Fruit fly (Drosophila melanogaster) whole organism, embryonic: Measurements from ENCODE around the gene CG42488.

Source experiments
- BEAF-32 ChIP-seq: fragments of 200-800 bp; sonication (Bioruptor generic); optimal IDR thresholded peaks from 3 replicates; lab custom pipeline; 2017; ENCODE audit warnings: missing biosample characterization, missing genetic modification characterization, mild to moderate bottlenecking, moderate library complexity, missing genetic modification reagents
- CG12659 ChIP-seq: fragments of 200-800 bp; sonication (Bioruptor generic); optimal IDR thresholded peaks from 3 replicates; lab custom pipeline; 2017; ENCODE audit warnings: mild to moderate bottlenecking, missing biosample characterization, missing genetic modification reagents, missing genetic modification characterization
- CG12769 ChIP-seq: fragments of 200-800 bp; sonication (Bioruptor generic); optimal IDR thresholded peaks from 2 replicates; lab custom pipeline; 2019; ENCODE audit warnings: missing biosample characterization, mild to moderate bottlenecking, missing genetic modification characterization, moderate library complexity
- CG13287 ChIP-seq: fragments of 200-800 bp; sonication (Bioruptor generic); IDR thresholded peaks from 2 replicates; pipeline ENCODE4 v1.3.6; 2022; ENCODE audit warnings: missing biosample characterization, missing genetic modification characterization; ENCODE audit not compliant: partially characterized antibody
- CG13296 ChIP-seq: fragments of 200-800 bp; sonication (Bioruptor generic); optimal IDR thresholded peaks from 3 replicates; lab custom pipeline; 2018; ENCODE audit warnings: missing biosample characterization, mild to moderate bottlenecking, missing genetic modification characterization
- CG13624 ChIP-seq: fragments of 200-800 bp; sonication (Bioruptor generic); optimal IDR thresholded peaks from 2 replicates; lab custom pipeline; 2016; ENCODE audit warnings: missing biosample characterization, missing genetic modification characterization
- CG14014 ChIP-seq: fragments of 200-800 bp; sonication (Bioruptor generic); IDR thresholded peaks from 2 replicates; pipeline ENCODE4 v1.3.6; 2022; ENCODE audit warnings: missing biosample characterization, missing genetic modification characterization
- CG14860 ChIP-seq: fragments of 200-800 bp; sonication (Bioruptor generic); IDR thresholded peaks from 3 replicates; pipeline ENCODE4 v1.3.6; 2022; ENCODE audit warnings: missing biosample characterization, missing genetic modification characterization; ENCODE audit not compliant: partially characterized antibody
- CG15479 ChIP-seq: fragments of 200-800 bp; sonication (Bioruptor generic); optimal IDR thresholded peaks from 3 replicates; lab custom pipeline; 2019; ENCODE audit warnings: missing biosample characterization, mild to moderate bottlenecking, missing genetic modification characterization, moderate library complexity
- CG1602 ChIP-seq: fragments of 200-800 bp; sonication (Bioruptor generic); optimal IDR thresholded peaks from 3 replicates; lab custom pipeline; 2016; ENCODE audit warnings: missing biosample characterization, missing genetic modification characterization
- CG16813 ChIP-seq: fragments of 200-800 bp; sonication (Bioruptor generic); IDR thresholded peaks from 3 replicates; pipeline ENCODE4 v1.3.6; 2022; ENCODE audit warnings: missing biosample characterization, missing genetic modification characterization; ENCODE audit not compliant: partially characterized antibody
- CG2678 ChIP-seq: fragments of 200-800 bp; sonication (Bioruptor generic); optimal IDR thresholded peaks from 3 replicates; lab custom pipeline; 2019; ENCODE audit warnings: missing biosample characterization, mild to moderate bottlenecking, missing genetic modification characterization, moderate library complexity
- CG33213 ChIP-seq: fragments of 200-800 bp; sonication (Bioruptor generic); optimal IDR thresholded peaks from 3 replicates; lab custom pipeline; 2016; ENCODE audit warnings: missing biosample characterization, missing genetic modification characterization
- CG4328 ChIP-seq: fragments of 200-800 bp; sonication (Bioruptor generic); optimal IDR thresholded peaks from 3 replicates; lab custom pipeline; 2017; ENCODE audit warnings: missing biosample characterization, missing genetic modification reagents, missing genetic modification characterization
- CG4854 ChIP-seq: fragments of 200-800 bp; sonication (Bioruptor generic); optimal IDR thresholded peaks from 2 replicates; lab custom pipeline; 2016; ENCODE audit warnings: missing biosample characterization, missing genetic modification characterization, inconsistent platforms
- CG5180 ChIP-seq: fragments of 200-800 bp; sonication (Bioruptor generic); optimal IDR thresholded peaks from 3 replicates; lab custom pipeline; 2017; ENCODE audit warnings: missing biosample characterization, missing genetic modification characterization, mild to moderate bottlenecking, moderate library complexity, missing genetic modification reagents
- CG6765 ChIP-seq: fragments of 200-800 bp; sonication (Bioruptor generic); optimal IDR thresholded peaks from 3 replicates; lab custom pipeline; 2017; ENCODE audit warnings: missing biosample characterization, mild to moderate bottlenecking, missing genetic modification characterization
- CG6791 ChIP-seq: fragments of 200-800 bp; sonication (Bioruptor generic); IDR thresholded peaks from 3 replicates; pipeline ENCODE4 v1.3.6; 2022; ENCODE audit warnings: missing biosample characterization, missing genetic modification characterization; ENCODE audit not compliant: partially characterized antibody
- CG7357 ChIP-seq: fragments of 200-800 bp; sonication (Bioruptor generic); IDR thresholded peaks from 3 replicates; pipeline ENCODE4 v1.3.6; 2022; ENCODE audit warnings: missing biosample characterization, missing genetic modification characterization
- CG9437 ChIP-seq: fragments of 200-800 bp; sonication (Bioruptor generic); optimal IDR thresholded peaks from 2 replicates; lab custom pipeline; 2018; ENCODE audit warnings: missing biosample characterization, mild to moderate bottlenecking, missing genetic modification characterization
- Dip2 ChIP-seq: fragments of 200-800 bp; sonication (Bioruptor generic); IDR thresholded peaks from 2 replicates; pipeline ENCODE4 v1.3.6; 2022; ENCODE audit warnings: missing biosample characterization, missing genetic modification characterization
- Doc3 ChIP-seq: fragments of 200-800 bp; sonication (Bioruptor generic); IDR thresholded peaks from 3 replicates; pipeline ENCODE4 v1.3.6; 2022; ENCODE audit warnings: missing biosample characterization, missing genetic modification characterization; ENCODE audit not compliant: partially characterized antibody
- Dref ChIP-seq: fragments of 200-800 bp; sonication (Bioruptor generic); IDR thresholded peaks from 2 replicates; pipeline ENCODE4 v1.3.6; 2022; ENCODE audit warnings: missing biosample characterization, missing genetic modification characterization
- Hmx ChIP-seq: fragments of 200-800 bp; sonication (Bioruptor generic); optimal IDR thresholded peaks from 2 replicates; lab custom pipeline; 2016; ENCODE audit warnings: missing biosample characterization, missing genetic modification characterization
- Lim3 ChIP-seq: fragments of 200-800 bp; sonication (Bioruptor generic); IDR thresholded peaks from 2 replicates; pipeline ENCODE4 v1.3.6; 2022; ENCODE audit warnings: missing biosample characterization, missing genetic modification characterization
- Max ChIP-seq: fragments of 200-800 bp; sonication (Bioruptor generic); optimal IDR thresholded peaks from 2 replicates; lab custom pipeline; 2016; ENCODE audit warnings: missing biosample characterization, mild to moderate bottlenecking, missing genetic modification characterization
- NFAT ChIP-seq: fragments of 200-800 bp; sonication (Bioruptor generic); IDR thresholded peaks from 2 replicates; pipeline ENCODE4 v1.3.6; 2022; ENCODE audit warnings: missing biosample characterization, missing genetic modification characterization
- Nf-YB ChIP-seq: fragments of 200-800 bp; sonication (Bioruptor generic); optimal IDR thresholded peaks from 3 replicates; lab custom pipeline; 2019; ENCODE audit warnings: missing biosample characterization, mild to moderate bottlenecking, missing genetic modification characterization, moderate library complexity
- Ptx1 ChIP-seq: fragments of 200-800 bp; sonication (Bioruptor generic); IDR thresholded peaks from 2 replicates; pipeline ENCODE4 v1.3.6; 2022; ENCODE audit warnings: missing biosample characterization, missing genetic modification characterization
- Scr ChIP-seq: fragments of 200-800 bp; sonication (Bioruptor generic); IDR thresholded peaks from 2 replicates; pipeline ENCODE4 v1.3.6; 2022; ENCODE audit warnings: missing biosample characterization, missing genetic modification characterization; ENCODE audit not compliant: partially characterized antibody
- aop ChIP-seq: fragments of 200-800 bp; sonication (Bioruptor generic); IDR thresholded peaks from 2 replicates; pipeline ENCODE4 v1.3.6; 2022; ENCODE audit warnings: missing biosample characterization, missing genetic modification characterization
- bcd ChIP-seq: fragments of 200-800 bp; sonication (Bioruptor generic); optimal IDR thresholded peaks from 2 replicates; lab custom pipeline; 2017; ENCODE audit warnings: missing biosample characterization, mild to moderate bottlenecking, missing genetic modification characterization
- cad ChIP-seq: fragments of >200 bp; optimal IDR thresholded peaks from 2 replicates; lab custom pipeline; 2017; ENCODE audit warnings: missing biosample characterization, missing genetic modification characterization
- cato ChIP-seq: fragments of 200-800 bp; sonication (Bioruptor generic); optimal IDR thresholded peaks from 2 replicates; lab custom pipeline; 2016; ENCODE audit warnings: missing biosample characterization, missing genetic modification characterization, borderline replicate concordance
- chn ChIP-seq: fragments of 200-800 bp; sonication (Bioruptor generic); optimal IDR thresholded peaks from 2 replicates; lab custom pipeline; 2016; ENCODE audit warnings: missing biosample characterization, missing genetic modification characterization
- dm ChIP-seq: fragments of 200-800 bp; sonication (Bioruptor generic); optimal IDR thresholded peaks from 3 replicates; lab custom pipeline; 2016; ENCODE audit warnings: missing biosample characterization, missing genetic modification characterization
- emc ChIP-seq: fragments of 200-800 bp; sonication (Bioruptor generic); optimal IDR thresholded peaks from 2 replicates; lab custom pipeline; 2016; ENCODE audit warnings: missing biosample characterization, missing genetic modification characterization
- ewg ChIP-seq: fragments of 200-800 bp; sonication (Bioruptor generic); optimal IDR thresholded peaks from 3 replicates; lab custom pipeline; 2017; ENCODE audit warnings: mild to moderate bottlenecking, missing biosample characterization, missing genetic modification reagents, missing genetic modification characterization
- gem ChIP-seq: fragments of 200-800 bp; sonication (Bioruptor generic); optimal IDR thresholded peaks from 2 replicates; lab custom pipeline; 2019; ENCODE audit warnings: missing biosample characterization, mild to moderate bottlenecking, missing genetic modification characterization, moderate library complexity
- lilli ChIP-seq: fragments of 200-800 bp; sonication (Bioruptor generic); optimal IDR thresholded peaks from 3 replicates; lab custom pipeline; 2016; ENCODE audit warnings: missing biosample characterization, missing genetic modification characterization
- nerfin-2 ChIP-seq: fragments of 200-800 bp; sonication (Bioruptor generic); IDR thresholded peaks from 2 replicates; pipeline ENCODE4 v1.3.6; 2022; ENCODE audit warnings: missing biosample characterization, missing genetic modification characterization; ENCODE audit not compliant: partially characterized antibody
- pan ChIP-seq, 4 experiments: fragments of >200 bp in 3 of 4; fragments of 200-800 bp in 1 of 4; sonication (Bioruptor generic) in 1 of 4; optimal IDR thresholded peaks in 3 of 4; IDR thresholded peaks in 1 of 4; 2 replicates each; pipeline versions ENCODE4 v1.3.6 to Lab custom; 2017 to 2022; ENCODE audit warnings: missing biosample characterization in 2 of 4, missing genetic modification characterization in 2 of 4, mixed read lengths in 1 of 4
- sisA ChIP-seq: fragments of 200-800 bp; sonication (Bioruptor generic); IDR thresholded peaks from 2 replicates; pipeline ENCODE4 v1.3.6; 2022; ENCODE audit warnings: missing biosample characterization, missing genetic modification characterization
- so ChIP-seq: fragments of 200-800 bp; sonication (Bioruptor generic); IDR thresholded peaks from 3 replicates; pipeline ENCODE4 v1.3.6; 2022; ENCODE audit warnings: missing biosample characterization, missing genetic modification characterization
- stwl ChIP-seq: fragments of 200-800 bp; sonication (Bioruptor generic); optimal IDR thresholded peaks from 3 replicates; lab custom pipeline; 2018; ENCODE audit warnings: missing biosample characterization, mild to moderate bottlenecking, missing genetic modification characterization, moderate library complexity
- tap ChIP-seq: fragments of 200-800 bp; optimal IDR thresholded peaks from 3 replicates; lab custom pipeline; 2019; ENCODE audit warnings: missing biosample characterization, mild to moderate bottlenecking, missing genetic modification characterization, moderate library complexity
- tll ChIP-seq, 2 experiments: fragments of 200-800 bp in 1 of 2; fragments of >200 bp in 1 of 2; sonication (Bioruptor generic) in 1 of 2; optimal IDR thresholded peaks; 2 replicates each; lab custom pipeline; 2017 to 2019; ENCODE audit warnings: missing biosample characterization in 2 of 2, missing genetic modification characterization in 2 of 2, mild to moderate bottlenecking in 1 of 2, moderate library complexity in 1 of 2
- unc-4 ChIP-seq: fragments of 200-800 bp; sonication (Bioruptor generic); IDR thresholded peaks from 2 replicates; pipeline ENCODE4 v1.3.6; 2022; ENCODE audit warnings: missing biosample characterization, missing genetic modification characterization; ENCODE audit not compliant: partially characterized antibody
- usp ChIP-seq: fragments of >200 bp; optimal IDR thresholded peaks from 2 replicates; lab custom pipeline; 2017; ENCODE audit warnings: missing biosample characterization, missing genetic modification characterization

The CG42488 gene

DNA sequence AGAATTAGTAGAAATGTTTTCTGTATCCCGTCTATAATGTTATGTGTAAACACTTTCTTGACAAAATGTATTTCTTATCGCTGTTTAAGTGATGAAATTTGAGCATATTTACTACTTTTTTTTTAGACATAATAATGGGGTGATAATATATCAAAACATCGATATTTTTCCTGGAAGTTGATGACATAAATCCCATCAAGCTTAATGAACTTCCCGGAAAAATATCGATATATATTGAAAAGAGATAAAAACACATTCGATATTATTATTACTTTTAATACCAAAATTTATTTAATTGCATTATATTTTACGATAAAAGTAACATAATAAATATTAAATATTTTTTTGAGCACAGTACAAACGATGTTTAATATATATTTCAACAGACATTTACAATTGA lies 12.9 kb downstream of the CG42488 start:
- TF ChIP-seq CG4854 (no peak), aop (no peak), CG4328 (GFP tag; lab: Kevin White, UChicago) (no peak), Hmx (GFP tag; lab: Kevin White, UChicago) (no peak), Dref (peak; percentile 47), Ptx1 (GFP tag; lab: Robert Waterston, UW) (no peak), CG12659 (GFP tag; lab: Kevin White, UChicago) (no peak), CG6765 (GFP tag; lab: Kevin White, UChicago) (no peak), sisA (GFP tag; lab: Robert Waterston, UW) (no peak), CG15479 (no peak), CG16813 (GFP tag; lab: Robert Waterston, UW) (peak; percentile 55; the same call in 2 of the 3 replicates), CG33213 (GFP tag; lab: Kevin White, UChicago) (no peak), CG14860 (GFP tag; lab: Robert Waterston, UW) (no peak), gem (tag; lab: Kevin White, UChicago) (no peak), Lim3 (no peak), CG13287 (GFP tag; lab: Robert Waterston, UW) (peak; percentile 74), CG7357 (GFP tag; lab: Robert Waterston, UW) (no peak), cad (GFP tag; lab: Kevin White, UChicago) (no peak), Dip2 (GFP tag; lab: Robert Waterston, UW) (no peak), so (GFP tag; lab: Robert Waterston, UW) (no peak), lilli (GFP tag; lab: Kevin White, UChicago) (no peak), BEAF-32 (GFP tag; lab: Kevin White, UChicago) (peak; percentile 37), usp (GFP tag; lab: Kevin White, UChicago) (no peak), CG1602 (GFP tag; lab: Kevin White, UChicago) (no peak), CG9437 (GFP tag; lab: Kevin White, UChicago) (no peak), tll (GFP tag; optimal IDR thresholded peaks at IDR 0.05; lab: Kevin White, UChicago) (no peak), dm (GFP tag; lab: Kevin White, UChicago) (no peak), Doc3 (GFP tag; lab: Robert Waterston, UW) (peak; percentile 63; the same call in 2 of the 3 replicates), CG14014 (GFP tag; lab: Robert Waterston, UW) (no peak), Scr (GFP tag; lab: Robert Waterston, UW) (peak; percentile 70), CG13296 (GFP tag; lab: Kevin White, UChicago) (no peak), stwl (peak; percentile 58), CG2678 (tag; lab: Kevin White, UChicago) (no peak), CG6791 (0 out of 3 replicates have a peak, but pooled peaks have one; percentile 20), pan (optimal IDR thresholded peaks at IDR 0.05; lab: Kevin White, UChicago) (no peak), pan (GFP tag; optimal IDR thresholded peaks at IDR 0.05 in 1 of 2, IDR thresholded peaks at IDR 0.05 in 1 of 2) (no peak), bcd (no peak), Max (GFP tag; lab: Kevin White, UChicago) (no peak), emc (GFP tag; lab: Kevin White, UChicago) (no peak), ewg (GFP tag; lab: Kevin White, UChicago) (no peak), nerfin-2 (GFP tag; lab: Robert Waterston, UW) (0 out of 2 replicates have a peak, but pooled peaks have one; percentile 49), NFAT (GFP tag; lab: Robert Waterston, UW) (no peak), CG5180 (GFP tag; lab: Kevin White, UChicago) (no peak), unc-4 (GFP tag; lab: Robert Waterston, UW) (peak; percentile 63), chn (no peak), CG12769 (tag; lab: Kevin White, UChicago) (no peak), Nf-YB (no peak), tap (no peak), CG13624 (GFP tag; lab: Kevin White, UChicago) (no peak), cato (GFP tag; lab: Kevin White, UChicago) (no peak)
